Worm (Caenorhabditis elegans) whole organism, late embryonic: ENCODE results near the gene dbn-1.

ENCODE experiments used
- ceh-22 ChIP-seq: sonication (generic microtip); optimal IDR thresholded peaks from 2 replicates; lab custom pipeline; 2017; ENCODE audit warnings: missing biosample characterization, missing genetic modification characterization
- hlh-13 ChIP-seq: fragments of 200-800 bp; sonication (Bioruptor generic); optimal IDR thresholded peaks from 2 replicates; lab custom pipeline; 2018; ENCODE audit warnings: mild to moderate bottlenecking, missing genetic modification characterization, missing compliant biosample characterization
- nhr-11 ChIP-seq: fragments of 150-350 bp; optimal IDR thresholded peaks from 2 replicates; lab custom pipeline; 2014; ENCODE audit warnings: missing biosample characterization, missing genetic modification characterization
- pha-4 ChIP-seq: fragments of 150-350 bp; optimal IDR thresholded peaks from 2 replicates; lab custom pipeline; 2018; ENCODE audit warnings: missing biosample characterization, missing genetic modification reagents, missing genetic modification characterization
- pqm-1 ChIP-seq: sonication (generic microtip); optimal IDR thresholded peaks from 2 replicates; lab custom pipeline; 2016; ENCODE audit warnings: missing genetic modification characterization, missing compliant biosample characterization

ce11 chrIII:13768074-13768662 is 6.3 kb upstream of the dbn-1 start, which contains the start of gene rml-1:
- no peak for TF ChIP-seq hlh-13 (GFP tag; lab: Kevin White, UChicago)
- no peak for TF ChIP-seq ceh-22 (tag; lab: Kevin White, UChicago)
- TF ChIP-seq nhr-11 (tag; lab: Kevin White, UChicago), result no peak
- TF ChIP-seq pqm-1 (tag; lab: Kevin White, UChicago), result no peak
- TF ChIP-seq pha-4, result no peak
